Fruit fly (Drosophila melanogaster): Measurements from ENCODE around the gene CG31752.

The CG31752 gene

DNA sequence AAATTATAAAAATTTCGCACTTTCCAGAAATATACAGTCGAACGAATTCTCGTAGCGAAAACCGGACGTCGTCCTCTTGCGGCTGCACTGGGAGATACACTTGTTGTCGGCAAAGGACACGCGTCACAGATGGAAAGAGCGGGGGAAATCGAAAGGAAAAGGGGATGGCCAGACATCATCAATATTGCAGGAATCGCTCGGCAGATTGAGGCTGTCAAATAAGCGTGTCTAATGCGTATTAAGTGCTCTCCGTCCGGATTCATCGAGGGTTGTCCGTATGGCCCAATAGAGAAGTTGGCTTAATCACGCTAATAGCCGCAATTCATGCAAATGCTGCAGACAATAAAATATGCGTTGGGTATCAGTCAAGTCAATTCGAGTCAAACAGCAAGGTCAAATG is 31.6 kb downstream of the CG31752 start:
- TF ChIP-seq Sin3A (optimal IDR thresholded peaks at IDR 0.05): no peak
- TF ChIP-seq ttk (optimal IDR thresholded peaks at IDR 0.05): no peak
- no peak for TF ChIP-seq h (optimal IDR thresholded peaks at IDR 0.05)
- no peak for TF ChIP-seq insv (optimal IDR thresholded peaks at IDR 0.05)
- no peak for TF ChIP-seq psq (optimal IDR thresholded peaks at IDR 0.05)
- TF ChIP-seq Myc (optimal IDR thresholded peaks at IDR 0.05): no peak

dm6 chr2L:18808754-18809329 is 32.3 kb downstream of the CG31752 start:
- TF ChIP-seq insv (optimal IDR thresholded peaks at IDR 0.05) (no peak), Sin3A (optimal IDR thresholded peaks at IDR 0.05) (no peak), psq (optimal IDR thresholded peaks at IDR 0.05) (no peak), ttk (optimal IDR thresholded peaks at IDR 0.05) (no peak), h (optimal IDR thresholded peaks at IDR 0.05) (no peak), Myc (optimal IDR thresholded peaks at IDR 0.05) (no peak)

- TF ChIP-seq insv (optimal IDR thresholded peaks at IDR 0.05): no peak
Measured at dm6 chr2L:18805637-18806403, 35.3 kb downstream of the CG31752 start.

DNA sequence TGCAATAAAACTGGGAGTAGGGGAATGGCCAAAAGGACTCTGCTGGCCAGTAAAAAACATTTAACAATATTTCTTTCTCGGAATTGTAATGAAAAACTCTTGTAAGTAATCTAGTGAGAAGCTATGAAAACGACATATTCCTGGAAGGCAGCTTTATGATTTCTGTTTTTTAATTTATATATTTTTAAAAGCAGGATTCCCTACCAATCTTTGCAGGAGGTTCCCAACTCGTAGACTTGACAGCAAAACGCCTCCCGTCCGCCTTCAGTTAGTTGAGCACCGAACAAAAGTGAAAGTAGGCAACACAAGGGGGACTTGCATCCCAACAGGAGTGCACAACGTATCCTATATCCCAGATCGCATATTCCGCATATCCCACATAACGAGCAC is 35.9 kb downstream of the CG31752 start, which contains the start of gene CG43814:
Gene CG43814, minus strand, starts transcription at position 101 of the 390 bp plus-strand sequence.
- TF ChIP-seq Sin3A (optimal IDR thresholded peaks at IDR 0.05) (no peak), psq (optimal IDR thresholded peaks at IDR 0.05) (no peak), insv (optimal IDR thresholded peaks at IDR 0.05) (no peak), ttk (optimal IDR thresholded peaks at IDR 0.05) (no peak), Myc (optimal IDR thresholded peaks at IDR 0.05) (no peak), h (optimal IDR thresholded peaks at IDR 0.05) (no peak)

dm6 chr2L:18801704-18802103 is 39.4 kb downstream of the CG31752 start:
- TF ChIP-seq Myc (optimal IDR thresholded peaks at IDR 0.05): no peak
- no peak for TF ChIP-seq Sin3A (optimal IDR thresholded peaks at IDR 0.05)
- TF ChIP-seq h (optimal IDR thresholded peaks at IDR 0.05): no peak
- TF ChIP-seq psq (optimal IDR thresholded peaks at IDR 0.05): no peak
- no peak for TF ChIP-seq insv (optimal IDR thresholded peaks at IDR 0.05)
- TF ChIP-seq ttk (optimal IDR thresholded peaks at IDR 0.05): no peak

DNA sequence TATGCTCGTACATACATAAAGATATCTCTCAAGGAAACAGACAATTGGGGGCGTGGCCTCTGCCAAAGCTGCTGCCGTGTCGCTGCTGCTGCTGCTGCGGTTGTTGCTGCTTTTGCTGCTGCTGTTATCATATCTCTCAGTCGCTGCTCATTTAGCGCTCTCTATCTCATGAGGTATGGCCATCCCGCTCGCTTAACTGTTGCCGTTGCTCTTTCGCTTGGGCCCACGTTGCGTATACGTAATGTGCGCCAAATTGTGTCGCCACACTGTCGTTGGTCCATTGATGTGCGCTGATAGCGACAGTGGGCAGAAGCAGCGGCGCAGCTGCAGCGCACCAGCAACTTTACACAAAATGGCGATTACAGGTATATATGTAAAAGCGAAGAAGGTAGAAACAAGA is 44.7 kb downstream of the CG31752 start:
- TF ChIP-seq h (optimal IDR thresholded peaks at IDR 0.05): no peak
- no peak for TF ChIP-seq Myc (optimal IDR thresholded peaks at IDR 0.05)
- TF ChIP-seq psq (optimal IDR thresholded peaks at IDR 0.05): no peak
- TF ChIP-seq insv (optimal IDR thresholded peaks at IDR 0.05): no peak
- TF ChIP-seq ttk (optimal IDR thresholded peaks at IDR 0.05): no peak
- TF ChIP-seq Sin3A (optimal IDR thresholded peaks at IDR 0.05): no peak

DNA sequence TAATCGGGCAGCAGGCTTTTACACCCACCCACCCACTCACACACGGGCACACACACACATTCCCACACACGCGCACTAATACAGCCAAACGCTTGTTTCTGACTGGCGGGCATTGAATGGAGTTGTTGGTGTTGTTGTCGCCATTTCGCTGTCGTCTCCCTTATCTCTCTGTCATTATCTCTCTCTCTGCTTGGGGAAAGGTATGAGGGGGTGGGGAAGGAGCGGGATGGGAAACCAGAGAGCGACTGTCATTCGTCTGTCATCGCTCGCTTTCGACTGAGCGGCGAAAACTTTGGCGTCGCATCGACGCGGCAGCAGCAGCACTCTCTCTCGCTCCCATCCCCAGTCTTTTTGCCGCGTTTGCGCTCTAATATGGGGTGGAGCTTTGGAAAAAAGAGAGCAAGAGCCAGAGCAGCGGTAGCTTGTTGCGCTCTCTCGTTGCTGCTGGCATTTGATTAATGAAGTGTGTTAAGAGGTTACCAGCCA is 45.1 kb downstream of the CG31752 start:
- TF ChIP-seq ttk (optimal IDR thresholded peaks at IDR 0.05) (no peak), h (optimal IDR thresholded peaks at IDR 0.05) (no peak), Sin3A (optimal IDR thresholded peaks at IDR 0.05) (no peak), insv (optimal IDR thresholded peaks at IDR 0.05) (peak; percentile 67), Myc (optimal IDR thresholded peaks at IDR 0.05) (no peak), psq (optimal IDR thresholded peaks at IDR 0.05) (no peak)

dm6 chr2L:18793243-18793642 is 47.9 kb downstream of the CG31752 start:
- TF ChIP-seq psq (optimal IDR thresholded peaks at IDR 0.05): no peak

dm6 chr2L:18792806-18793205 is 48.3 kb downstream of the CG31752 start, which contains the start of gene ham:
Gene ham (minus strand): TSS chr2L:18792906.
- no peak for TF ChIP-seq Myc (optimal IDR thresholded peaks at IDR 0.05)
- no peak for TF ChIP-seq insv (optimal IDR thresholded peaks at IDR 0.05)
- no peak for TF ChIP-seq psq (optimal IDR thresholded peaks at IDR 0.05)
- no peak for TF ChIP-seq ttk (optimal IDR thresholded peaks at IDR 0.05)
- no peak for TF ChIP-seq Sin3A (optimal IDR thresholded peaks at IDR 0.05)
- no peak for TF ChIP-seq h (optimal IDR thresholded peaks at IDR 0.05)

DNA sequence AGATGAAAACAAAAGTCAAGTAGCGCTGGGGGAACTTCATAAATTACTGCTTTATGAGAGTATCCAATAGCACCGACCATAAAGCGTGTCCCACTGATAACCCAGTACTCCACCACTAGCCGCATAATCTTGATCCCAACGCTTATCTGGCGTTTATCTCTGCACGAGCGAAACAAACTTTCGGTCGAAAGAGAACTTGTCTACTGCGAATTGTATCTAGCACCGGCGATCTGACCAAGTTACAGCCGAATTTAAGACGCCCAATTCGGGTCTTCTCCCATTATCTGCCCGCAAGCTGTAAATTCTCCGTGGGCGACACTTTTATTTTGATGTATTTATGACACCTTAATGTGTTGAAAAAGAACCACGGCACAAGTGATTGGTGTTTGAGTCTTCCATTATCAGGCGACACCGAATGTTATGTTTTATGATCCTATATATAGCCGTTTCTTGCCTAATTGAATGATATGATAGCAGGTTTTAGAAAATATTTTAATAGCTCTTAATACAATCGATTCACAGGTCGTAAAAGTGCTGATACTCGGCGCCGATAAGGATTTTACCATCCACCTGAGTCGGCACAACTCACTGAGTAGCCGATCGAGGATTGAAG is 51.2 kb downstream of the CG31752 start:
- TF ChIP-seq insv (optimal IDR thresholded peaks at IDR 0.05): no peak
- TF ChIP-seq psq (optimal IDR thresholded peaks at IDR 0.05): no peak
- TF ChIP-seq Myc (optimal IDR thresholded peaks at IDR 0.05): no peak
- no peak for TF ChIP-seq h (optimal IDR thresholded peaks at IDR 0.05)
- no peak for TF ChIP-seq Sin3A (optimal IDR thresholded peaks at IDR 0.05)
- no peak for TF ChIP-seq ttk (optimal IDR thresholded peaks at IDR 0.05)

Measured in Kc167 (cell line).